Worm (Caenorhabditis elegans) whole organism, L4/young adult: ENCODE results near the gene srsx-13.

ENCODE experiments used
- W03F9.2 ChIP-seq: fragments of 150-350 bp; optimal IDR thresholded peaks from 2 replicates; lab custom pipeline; 2014; ENCODE audit warnings: missing biosample characterization, missing genetic modification characterization
- dao-5 ChIP-seq: sonication (generic microtip); optimal IDR thresholded peaks from 2 replicates; lab custom pipeline; 2016; ENCODE audit warnings: missing genotype, missing genetic modification characterization, moderate library complexity, missing compliant biosample characterization
- him-1 ChIP-seq: sonication (generic microtip); optimal IDR thresholded peaks from 2 replicates; lab custom pipeline; 2016; ENCODE audit warnings: missing genotype, missing genetic modification reagents, missing genetic modification characterization, missing compliant biosample characterization

srsx-13 gene

DNA sequence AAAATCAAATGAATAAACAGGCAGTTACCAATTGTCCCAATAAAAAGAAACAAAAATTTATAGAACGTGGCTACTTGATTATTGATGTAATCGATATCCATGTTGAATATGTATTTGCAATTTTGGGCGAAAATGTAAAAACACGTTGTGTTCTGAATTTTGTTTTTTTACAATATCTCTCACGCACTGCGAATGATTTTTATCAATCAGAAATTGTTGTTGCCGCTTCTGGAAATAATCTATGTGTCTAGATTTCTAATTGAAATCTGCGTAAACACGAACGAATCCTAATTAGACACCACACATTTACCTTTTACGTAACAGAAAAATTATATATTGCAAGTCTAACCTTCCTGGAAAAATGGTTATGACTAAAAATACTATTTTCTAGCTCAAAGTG is at the start of gene srsx-13:
Gene srsx-13, minus strand, starts transcription at position 101 of the 400 bp plus-strand sequence.
- TF ChIP-seq dao-5 (tag; lab: Kevin White, UChicago) (no peak), W03F9.2 (no peak), him-1 (tag; lab: Kevin White, UChicago) (no peak)

- TF ChIP-seq dao-5 (tag; lab: Kevin White, UChicago), result no peak
- TF ChIP-seq W03F9.2, result no peak
- no peak for TF ChIP-seq him-1 (tag; lab: Kevin White, UChicago)
Observed at ce11 chrV:5032176-5032575, 49.2 kb upstream of the srsx-13 start.

ce11 chrV:5031764-5032163 is 48.8 kb upstream of the srsx-13 start:
- TF ChIP-seq W03F9.2 (no peak), him-1 (tag; lab: Kevin White, UChicago) (no peak), dao-5 (tag; lab: Kevin White, UChicago) (no peak)

DNA sequence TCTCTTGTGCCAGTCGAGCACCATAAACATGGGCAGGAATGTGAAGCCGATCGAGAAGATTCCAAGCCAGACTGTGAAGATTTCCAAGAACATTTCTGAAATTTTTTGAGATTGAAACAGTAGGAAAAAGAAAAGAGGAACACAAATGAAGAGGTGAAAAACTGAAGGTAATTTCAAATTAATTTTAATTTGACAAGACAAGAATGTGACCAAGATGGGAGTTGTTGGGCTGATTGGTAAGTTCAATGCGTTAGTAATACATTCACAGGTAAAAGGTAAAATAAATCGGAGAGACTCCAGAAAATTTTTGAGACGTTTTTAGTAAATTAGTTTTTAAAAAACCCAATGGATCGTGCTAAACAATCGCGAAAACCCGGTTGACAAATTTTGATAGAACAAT is 47.7 kb upstream of the srsx-13 start, which contains the start of gene swt-7:
Gene swt-7, minus strand, starts transcription at position 101 of the 400 bp plus-strand sequence.
- TF ChIP-seq him-1 (tag; lab: Kevin White, UChicago), result no peak
- TF ChIP-seq dao-5 (tag; lab: Kevin White, UChicago), result no peak
- no peak for TF ChIP-seq W03F9.2

ce11 chrV:5030212-5030611 is 47.2 kb upstream of the srsx-13 start:
- no peak for TF ChIP-seq dao-5 (tag; lab: Kevin White, UChicago)
- TF ChIP-seq W03F9.2, result no peak
- TF ChIP-seq him-1 (tag; lab: Kevin White, UChicago), result no peak

ce11 chrV:5027640-5028039 is 44.6 kb upstream of the srsx-13 start, which contains the start of gene cpt-4:
Gene cpt-4, minus strand, starts transcription at chrV:5027723.
- no peak for TF ChIP-seq him-1 (tag; lab: Kevin White, UChicago)
- no peak for TF ChIP-seq W03F9.2
- no peak for TF ChIP-seq dao-5 (tag; lab: Kevin White, UChicago)

DNA sequence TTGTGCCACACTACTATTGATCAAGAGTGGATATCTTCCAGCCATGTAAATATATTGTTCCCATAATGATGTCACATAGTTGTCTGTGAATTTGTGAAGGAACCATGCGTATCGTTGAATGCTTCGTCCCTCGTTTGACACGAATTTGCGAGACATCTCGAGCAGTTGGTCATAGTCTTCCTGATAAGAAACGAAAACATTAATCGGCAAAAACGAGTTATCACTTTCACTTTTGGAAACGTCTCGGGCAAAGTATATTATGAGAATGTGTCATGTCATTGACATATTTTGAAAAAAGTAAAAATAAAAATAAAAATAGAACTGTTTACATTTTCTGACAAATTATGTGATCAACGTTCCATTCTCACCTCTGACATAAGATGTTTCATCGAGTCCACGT is 43.4 kb upstream of the srsx-13 start:
- TF ChIP-seq him-1 (tag; lab: Kevin White, UChicago), result no peak

- TF ChIP-seq him-1 (tag; lab: Kevin White, UChicago) (no peak), dao-5 (tag; lab: Kevin White, UChicago) (no peak), W03F9.2 (no peak)
Observed at ce11 chrV:5023355-5023754, 40.4 kb upstream of the srsx-13 start.

- TF ChIP-seq dao-5 (tag; lab: Kevin White, UChicago) (no peak), him-1 (tag; lab: Kevin White, UChicago) (no peak), W03F9.2 (no peak)
Observed at ce11 chrV:5018810-5019274, 35.9 kb upstream of the srsx-13 start, which contains the start of gene srr-4. Gene srr-4, plus strand, starts transcription at chrV:5019224.

DNA sequence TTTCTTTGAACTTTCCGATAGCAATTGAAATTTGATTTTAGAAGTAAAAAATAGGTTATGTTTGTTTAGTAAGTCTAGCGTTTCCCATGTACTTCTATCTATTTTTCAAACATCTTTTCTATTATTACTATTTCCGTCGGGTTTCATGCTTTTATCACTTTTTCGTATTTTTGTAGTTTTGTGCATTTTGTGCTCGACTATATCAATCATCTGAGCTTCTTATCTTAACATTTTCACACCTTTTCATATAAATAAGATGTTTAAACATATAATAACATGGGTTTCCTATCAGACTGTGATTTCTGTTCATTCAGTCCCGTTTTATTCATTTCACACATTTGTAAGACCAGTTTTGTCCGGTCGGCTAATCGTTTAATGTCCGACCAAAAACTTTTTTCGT is 35.1 kb upstream of the srsx-13 start:
- TF ChIP-seq W03F9.2 (no peak), him-1 (tag; lab: Kevin White, UChicago) (no peak), dao-5 (tag; lab: Kevin White, UChicago) (no peak)

DNA sequence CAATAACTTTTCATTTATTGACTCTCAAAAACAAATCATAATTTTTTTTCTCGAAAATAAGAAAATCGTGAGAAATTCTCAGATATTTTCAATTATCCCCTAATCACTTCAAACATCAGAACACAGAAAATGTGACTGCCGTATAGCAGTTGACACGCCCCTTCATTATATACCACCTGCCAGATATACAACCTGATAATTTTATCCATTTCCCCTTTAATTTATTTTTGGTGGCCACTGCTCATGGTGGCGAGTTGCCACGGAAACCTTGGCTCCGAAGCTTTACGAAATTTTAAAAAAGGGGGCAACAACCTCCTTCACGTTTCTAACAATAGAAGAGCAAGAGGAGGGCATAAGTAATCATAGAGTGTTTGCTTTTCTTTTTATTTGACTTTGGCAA is 33.7 kb upstream of the srsx-13 start:
- TF ChIP-seq dao-5 (tag; lab: Kevin White, UChicago) (no peak), him-1 (tag; lab: Kevin White, UChicago) (no peak), W03F9.2 (no peak)

DNA sequence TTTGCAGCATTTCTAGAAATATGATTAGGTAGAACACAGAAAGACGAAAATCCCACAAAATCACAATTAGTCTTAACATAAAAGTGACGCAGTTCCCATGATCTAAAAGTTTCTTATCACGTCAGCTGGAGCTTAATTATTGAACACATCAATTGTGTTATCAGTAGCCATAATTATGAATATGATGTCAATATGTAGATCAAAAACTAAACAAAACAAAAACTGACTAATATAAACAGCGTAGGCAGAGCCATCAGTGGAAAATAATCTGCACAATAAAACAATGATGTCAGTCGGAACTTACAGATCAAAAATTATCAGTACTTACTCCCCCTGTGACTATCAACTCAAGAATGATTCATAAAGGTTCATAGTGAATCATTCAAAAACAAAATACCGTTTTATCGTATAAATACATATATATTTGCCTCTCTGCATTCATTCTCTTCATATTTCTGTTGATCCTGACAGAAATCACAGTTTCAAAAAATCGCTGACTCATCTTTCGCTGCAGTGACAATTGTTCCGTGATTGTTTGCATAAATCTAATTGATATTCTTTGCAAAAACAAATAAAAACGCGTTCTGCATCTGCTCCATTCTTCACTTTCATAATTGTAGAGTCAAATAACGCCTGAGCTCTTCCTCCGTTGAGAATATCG is 29.3 kb upstream of the srsx-13 start, which contains the start of gene srr-6:
Gene srr-6, plus strand, starts transcription at position 611 of the 661 bp plus-strand sequence.
- TF ChIP-seq dao-5 (tag; lab: Kevin White, UChicago) (no peak), W03F9.2 (no peak), him-1 (tag; lab: Kevin White, UChicago) (no peak)

- TF ChIP-seq W03F9.2, result no peak
- TF ChIP-seq dao-5 (tag; lab: Kevin White, UChicago), result no peak
- TF ChIP-seq him-1 (tag; lab: Kevin White, UChicago), result no peak
Observed at ce11 chrV:5001386-5001785, 18.4 kb upstream of the srsx-13 start, which contains the start of gene srr-8. Gene srr-8, plus strand, starts transcription at chrV:5001686.

DNA sequence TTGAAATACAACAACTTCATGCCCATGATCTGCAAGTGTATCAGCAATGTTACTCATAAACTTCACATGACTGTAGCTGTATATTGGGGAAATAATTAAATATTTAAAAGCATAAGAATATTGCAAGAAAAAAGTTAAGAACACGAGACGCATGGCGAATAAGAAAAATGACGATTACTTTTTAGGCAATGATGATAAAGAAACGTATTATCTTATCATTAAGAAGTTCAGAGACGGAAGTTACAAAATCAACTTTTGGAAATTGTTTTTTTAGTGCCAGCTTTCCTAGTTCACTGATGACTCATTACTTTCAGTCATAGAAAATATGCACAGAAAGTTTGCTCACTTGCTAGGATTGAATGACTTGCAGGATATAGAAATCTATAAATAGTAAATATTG is 17.4 kb upstream of the srsx-13 start, which contains the start of gene ugt-7:
Gene ugt-7, minus strand, starts transcription at position 161 of the 400 bp plus-strand sequence.
- no peak for TF ChIP-seq dao-5 (tag; lab: Kevin White, UChicago)
- TF ChIP-seq him-1 (tag; lab: Kevin White, UChicago), result no peak
- TF ChIP-seq W03F9.2, result no peak

ce11 chrV:4995155-4995554 is 12.2 kb upstream of the srsx-13 start, which contains the start of gene ncx-9:
Gene ncx-9, minus strand, starts transcription at chrV:4995255.
- TF ChIP-seq W03F9.2 (no peak), dao-5 (tag; lab: Kevin White, UChicago) (no peak), him-1 (tag; lab: Kevin White, UChicago) (no peak)
